Worm (Caenorhabditis elegans): ENCODE results near the gene R12B2.3.

R12B2.3 gene

DNA sequence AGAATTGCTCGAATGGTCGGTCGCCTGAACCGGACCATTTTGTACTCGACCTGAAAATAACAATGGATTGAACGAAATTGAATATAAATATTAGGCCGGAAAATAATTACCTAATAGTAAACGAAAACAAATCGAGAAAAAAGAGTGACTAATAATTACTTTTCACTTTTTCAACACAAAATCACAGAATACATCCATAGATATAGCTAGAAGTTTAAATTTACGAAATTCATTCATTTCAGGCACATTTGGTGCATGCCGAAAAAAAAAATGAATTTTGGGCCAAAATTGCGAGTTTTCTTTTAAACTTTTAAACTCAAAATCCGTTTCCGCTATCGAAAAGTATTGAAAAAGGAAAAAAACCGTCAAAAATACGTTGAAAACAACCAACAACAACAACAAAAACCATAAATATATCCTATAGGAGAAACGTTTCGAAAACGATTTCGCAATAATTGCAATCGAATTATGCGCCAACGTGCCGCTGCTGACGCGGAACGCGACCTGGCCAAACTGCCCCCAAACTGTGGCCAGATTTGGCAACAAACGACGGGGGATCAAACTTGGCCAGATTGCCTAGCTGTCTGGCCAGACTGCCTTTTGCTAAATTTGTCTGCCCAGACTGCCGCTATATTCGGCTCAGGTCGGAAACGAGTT is 20.0 kb upstream of the R12B2.3 start, which contains the start of gene Y37B11A.3:
TSS of gene Y37B11A.3 (minus strand) at position 51 of the 657 bp plus-strand sequence.
- TF ChIP-seq hmg-4 (GFP tag; optimal IDR thresholded peaks at IDR 0.05) = no peak
- no peak for TF ChIP-seq tbx-37 (GFP tag; conservative IDR thresholded peaks at IDR 0.05)
- no peak for TF ChIP-seq ets-7 (tag; optimal IDR thresholded peaks at IDR 0.05)
- TF ChIP-seq ceh-36 (tag; optimal IDR thresholded peaks at IDR 0.05) = no peak
- TF ChIP-seq hnd-1 (tag; optimal IDR thresholded peaks at IDR 0.05) = no peak

DNA sequence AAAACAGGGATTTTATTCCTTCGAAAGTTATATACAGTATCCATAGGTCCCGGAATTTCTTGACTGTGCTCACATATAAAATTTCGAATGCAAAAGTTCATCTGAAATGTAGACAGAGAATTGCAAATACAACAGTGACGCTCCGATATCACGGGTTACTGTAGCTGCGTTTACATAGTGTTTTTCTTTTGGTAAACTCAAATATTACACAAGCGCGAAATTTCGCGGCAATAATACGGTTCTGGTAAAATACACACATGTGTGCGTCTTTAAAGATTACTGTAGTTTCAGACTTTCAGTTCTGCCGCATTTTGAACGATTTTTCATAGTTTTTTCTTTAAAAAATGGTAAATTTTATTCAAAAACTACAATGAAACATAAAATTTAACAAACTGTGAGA is 14.8 kb upstream of the R12B2.3 start, which contains the start of gene rev-3:
TSS of gene rev-3 (minus strand) at position 101 of the 400 bp plus-strand sequence.
- TF ChIP-seq hmg-4 (GFP tag; optimal IDR thresholded peaks at IDR 0.05) (no peak), aly-1 (tag; optimal IDR thresholded peaks at IDR 0.05) (no peak), tra-4 (tag; optimal IDR thresholded peaks at IDR 0.05) (no peak), F13C5.2 (tag; optimal IDR thresholded peaks at IDR 0.05) (no peak), sea-1 (GFP tag; conservative IDR thresholded peaks at IDR 0.05) (no peak), hnd-1 (tag; optimal IDR thresholded peaks at IDR 0.05) (no peak), pes-1 (GFP tag; IDR thresholded peaks at IDR 0.05) (no peak), flt-1 (GFP tag; IDR thresholded peaks at IDR 0.05) (no peak), ama-1 (optimal IDR thresholded peaks at IDR 0.05) (no peak), hmbx-1 (tag; optimal IDR thresholded peaks at IDR 0.05) (no peak), tbx-37 (GFP tag; conservative IDR thresholded peaks at IDR 0.05) (no peak), ceh-13 (GFP tag; optimal IDR thresholded peaks at IDR 0.05) (no peak), ceh-36 (tag; optimal IDR thresholded peaks at IDR 0.05) (no peak)

DNA sequence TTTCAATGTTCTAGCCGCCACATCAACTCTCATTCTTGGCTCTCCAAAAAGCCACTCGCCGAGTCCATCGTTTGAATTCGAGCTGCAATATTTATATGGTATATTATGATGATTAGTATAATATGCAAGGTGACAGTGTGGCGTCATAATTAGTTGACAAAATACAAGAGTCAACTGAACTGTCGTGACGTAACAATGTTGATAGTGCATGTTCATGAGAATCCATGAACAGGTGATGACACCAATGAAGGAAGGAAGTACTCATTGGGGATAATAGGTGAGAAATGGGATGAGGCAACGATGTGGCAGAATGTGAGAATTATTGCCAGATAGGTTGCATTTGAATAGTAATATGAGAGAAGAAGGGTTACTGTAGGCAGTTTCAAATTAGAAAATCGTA is 10.4 kb upstream of the R12B2.3 start:
- TF ChIP-seq aly-1 (tag; optimal IDR thresholded peaks at IDR 0.05) (no peak), tra-4 (tag; optimal IDR thresholded peaks at IDR 0.05) (no peak), tbx-11 (GFP tag; IDR thresholded peaks at IDR 0.05) (no peak), ceh-36 (tag; optimal IDR thresholded peaks at IDR 0.05) (no peak), B0310.2 (tag; optimal IDR thresholded peaks at IDR 0.05) (no peak), ama-1 (optimal IDR thresholded peaks at IDR 0.05) (no peak), hmg-4 (GFP tag; optimal IDR thresholded peaks at IDR 0.05) (no peak), sea-1 (GFP tag; conservative IDR thresholded peaks at IDR 0.05) (no peak)

DNA sequence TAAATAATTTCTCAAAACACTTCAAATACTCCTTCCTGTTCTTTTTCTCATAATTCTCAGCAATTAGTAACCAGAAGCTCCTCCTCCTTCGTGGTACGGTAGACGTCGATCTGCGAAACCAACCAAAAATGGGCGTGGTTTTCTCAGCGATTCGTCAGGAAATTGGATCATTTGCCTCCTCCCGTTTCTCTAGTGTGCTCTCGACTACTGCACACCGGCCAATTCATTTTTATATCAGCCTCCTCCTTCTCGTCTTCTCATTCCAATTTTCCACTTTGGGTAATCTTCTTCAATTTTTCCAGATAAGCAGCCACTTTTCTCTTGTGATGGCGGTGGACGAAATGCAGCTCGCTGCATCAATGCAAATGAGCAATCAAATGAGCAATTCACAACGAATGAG is 6.6 kb upstream of the R12B2.3 start, which contains the start of gene ceh-10:
TSS of gene ceh-10 (plus strand) at position 301 of the 400 bp plus-strand sequence.
- no peak for TF ChIP-seq ets-7 (tag; optimal IDR thresholded peaks at IDR 0.05)
- no peak for TF ChIP-seq scrt-1 (GFP tag; IDR thresholded peaks at IDR 0.05)

DNA sequence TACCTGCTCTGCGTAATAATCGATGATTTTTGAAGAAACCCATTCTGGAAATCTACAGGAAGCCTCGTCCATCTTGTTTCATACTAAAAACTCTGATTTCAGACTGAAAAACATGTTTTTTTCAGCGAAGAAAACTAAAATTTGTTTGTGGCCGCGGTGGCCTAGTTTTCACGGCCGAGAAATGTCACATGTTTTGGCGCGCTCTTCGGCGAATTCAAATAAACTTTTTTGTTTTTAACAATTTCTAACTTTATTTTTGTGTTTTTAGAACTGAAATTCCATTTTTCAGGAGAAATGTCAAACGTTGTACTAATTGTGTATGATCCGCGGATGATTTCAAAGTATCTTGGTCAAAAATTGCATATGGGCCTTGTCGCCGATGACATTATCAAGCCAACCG is 2.4 kb upstream of the R12B2.3 start, which contains the start of the genes polq-1 and him-10:
TSS of gene polq-1 (minus strand) at position 190 of the 400 bp plus-strand sequence.
TSS of gene him-10 (plus strand) at position 290 of the 400 bp plus-strand sequence.
- TF ChIP-seq ceh-36 (tag; optimal IDR thresholded peaks at IDR 0.05) (no peak), ceh-13 (GFP tag; optimal IDR thresholded peaks at IDR 0.05) (no peak), aly-1 (tag; optimal IDR thresholded peaks at IDR 0.05) (no peak), ama-1 (optimal IDR thresholded peaks at IDR 0.05) (no peak), hmg-4 (GFP tag; optimal IDR thresholded peaks at IDR 0.05) (no peak), tbx-11 (GFP tag; IDR thresholded peaks at IDR 0.05) (no peak), scrt-1 (GFP tag; IDR thresholded peaks at IDR 0.05) (no peak), pes-1 (GFP tag; IDR thresholded peaks at IDR 0.05) (no peak), hmbx-1 (tag; optimal IDR thresholded peaks at IDR 0.05) (no peak), tbx-37 (GFP tag; conservative IDR thresholded peaks at IDR 0.05) (no peak), flt-1 (GFP tag; IDR thresholded peaks at IDR 0.05) (no peak), ets-7 (tag; optimal IDR thresholded peaks at IDR 0.05) (no peak)

DNA sequence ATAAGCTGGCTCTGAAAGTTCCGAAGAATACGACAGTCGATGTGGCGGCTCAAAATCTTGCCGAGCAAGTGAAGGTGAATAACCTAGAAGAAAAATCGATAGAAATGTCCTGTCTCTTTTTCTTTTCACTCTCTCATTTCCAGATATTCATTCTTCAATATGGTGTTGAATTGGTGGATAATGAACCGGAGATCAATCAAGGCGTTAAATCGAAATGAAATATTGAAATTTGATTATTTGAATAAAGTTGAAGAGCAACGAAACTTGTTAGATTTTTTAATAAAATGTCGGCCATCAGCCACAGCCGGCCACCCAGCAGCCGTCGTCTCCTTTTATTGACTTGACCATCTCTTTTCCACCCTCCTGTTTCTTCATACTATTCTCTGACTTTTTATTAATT is 1.3 kb downstream of the R12B2.3 start, which contains the start of gene R12B2.2:
TSS of gene R12B2.2 (plus strand) at position 301 of the 400 bp plus-strand sequence.
- TF ChIP-seq tbx-11 (GFP tag; IDR thresholded peaks at IDR 0.05) = no peak

DNA sequence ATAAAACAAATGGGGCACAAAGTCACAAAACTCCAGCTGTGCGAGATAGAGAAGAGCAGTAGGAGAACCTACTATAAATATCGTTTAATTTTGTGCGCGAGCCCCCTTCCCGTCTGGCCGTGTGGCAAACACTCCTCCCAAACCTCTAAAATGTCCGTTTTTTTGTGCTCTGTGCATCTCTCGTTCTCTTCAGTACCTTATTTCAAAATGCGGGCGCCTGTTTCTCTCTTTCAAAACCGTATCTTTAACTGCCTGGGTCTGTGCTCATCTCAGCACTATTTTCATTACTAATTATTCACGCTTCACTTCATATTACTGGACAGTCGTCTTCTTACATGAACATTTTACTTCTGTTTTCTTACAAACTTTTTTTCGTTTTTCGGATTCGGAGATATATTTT is 4.6 kb downstream of the R12B2.3 start:
- TF ChIP-seq tbx-11 (GFP tag; IDR thresholded peaks at IDR 0.05) (no peak), ets-7 (tag; optimal IDR thresholded peaks at IDR 0.05) (no peak), tbx-37 (GFP tag; conservative IDR thresholded peaks at IDR 0.05) (no peak), F13C5.2 (tag; optimal IDR thresholded peaks at IDR 0.05) (no peak), aly-1 (tag; optimal IDR thresholded peaks at IDR 0.05) (no peak), pes-1 (GFP tag; IDR thresholded peaks at IDR 0.05) (no peak), ama-1 (optimal IDR thresholded peaks at IDR 0.05) (no peak), hmbx-1 (tag; optimal IDR thresholded peaks at IDR 0.05) (no peak), sea-1 (GFP tag; conservative IDR thresholded peaks at IDR 0.05) (no peak), scrt-1 (GFP tag; IDR thresholded peaks at IDR 0.05) (no peak), hmg-4 (GFP tag; optimal IDR thresholded peaks at IDR 0.05) (no peak), B0310.2 (tag; optimal IDR thresholded peaks at IDR 0.05) (no peak), flt-1 (GFP tag; IDR thresholded peaks at IDR 0.05) (no peak), hnd-1 (tag; optimal IDR thresholded peaks at IDR 0.05) (no peak), ceh-13 (GFP tag; optimal IDR thresholded peaks at IDR 0.05) (no peak), tra-4 (tag; optimal IDR thresholded peaks at IDR 0.05) (no peak), ceh-36 (tag; optimal IDR thresholded peaks at IDR 0.05) (no peak)

DNA sequence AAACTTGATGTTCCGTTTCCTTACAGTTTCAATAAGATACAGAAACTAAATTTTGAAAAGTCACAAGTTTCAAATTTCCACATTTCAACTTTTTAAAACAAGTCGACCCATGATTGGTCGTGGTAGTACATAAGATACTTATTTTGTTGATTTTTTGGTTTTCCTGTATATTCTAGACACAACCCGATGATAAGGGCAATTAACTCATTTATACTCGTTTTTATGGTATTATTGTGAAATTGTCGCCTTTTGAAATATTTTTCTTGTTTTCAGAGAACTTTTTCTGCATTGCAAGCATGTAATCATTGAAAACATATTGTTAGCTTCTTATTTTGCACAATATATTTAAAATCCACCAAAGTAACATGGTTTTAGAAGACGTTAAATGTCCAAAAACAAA is 6.6 kb downstream of the R12B2.3 start:
- TF ChIP-seq ceh-13 (GFP tag; optimal IDR thresholded peaks at IDR 0.05) = no peak
- no peak for TF ChIP-seq ceh-36 (tag; optimal IDR thresholded peaks at IDR 0.05)
- TF ChIP-seq hnd-1 (tag; optimal IDR thresholded peaks at IDR 0.05) = no peak

All from whole organism, early embryonic.